Worm (Caenorhabditis elegans) whole organism, L3 larva: ENCODE results near the gene ZK632.12.
A peak's percentile ranks its signal among the peaks of the same experiment; 100 is the strongest.

Experiments
- ama-1 ChIP-seq: fragments of 150-350 bp; optimal IDR thresholded peaks from 2 replicates; lab custom pipeline; 2018
- mdl-1 ChIP-seq: fragments of 150-350 bp; optimal IDR thresholded peaks from 2 replicates; lab custom pipeline; 2014; ENCODE audit warnings: missing biosample characterization, missing genetic modification characterization
- pha-4 ChIP-seq: fragments of 150-350 bp; optimal IDR thresholded peaks from 2 replicates; lab custom pipeline; 2014; ENCODE audit warnings: missing biosample characterization, missing genetic modification reagents, missing genetic modification characterization

DNA sequence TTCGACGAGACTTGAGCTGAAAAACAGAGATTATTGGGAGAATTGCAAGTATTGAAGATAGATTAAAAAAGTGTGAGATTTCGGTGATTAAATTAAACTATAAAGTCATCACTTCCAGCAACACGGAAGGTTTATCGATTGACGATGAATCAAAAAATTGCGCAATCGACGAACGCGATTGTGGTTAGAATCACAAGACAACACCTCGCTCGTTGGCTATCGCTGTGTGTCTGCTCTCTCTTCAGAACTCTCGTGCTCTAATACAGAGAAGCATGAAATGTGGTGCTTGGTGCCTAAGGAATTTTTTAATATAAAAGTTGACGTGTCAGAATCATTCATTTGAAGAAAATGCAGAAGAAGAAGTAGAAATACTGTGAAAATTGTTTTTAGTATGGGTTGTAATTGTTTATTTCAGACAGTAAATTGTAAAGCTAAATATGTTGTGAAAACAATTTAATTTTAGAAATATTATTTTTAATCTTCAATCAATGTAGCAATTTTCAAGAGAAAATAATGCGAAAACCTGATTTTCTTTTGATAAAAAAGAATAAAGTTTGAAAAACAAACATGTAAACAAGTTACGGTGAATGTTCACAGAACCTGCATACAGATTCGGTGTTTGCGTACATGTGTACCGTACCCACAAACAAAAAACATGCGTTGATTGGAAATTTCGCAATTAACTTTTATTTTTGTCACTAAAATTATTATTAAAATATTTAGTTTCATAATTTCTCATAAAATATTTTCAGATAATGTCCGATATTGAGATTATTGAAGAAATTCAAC, 3.2 kb upstream of the ZK632.12 start, which contains the start of the genes ZK632.10 and ZK632.11:
- no peak for TF ChIP-seq mdl-1 (tag; lab: Kevin White, UChicago)
- peak; percentile 99 for TF ChIP-seq pha-4
- no peak for TF ChIP-seq ama-1 (lab: Kevin White, UChicago)
